Fruit fly (Drosophila melanogaster) whole organism, wandering third instar larva: Measurements from ENCODE around the gene grk.

Source experiments
- Abd-B ChIP-seq: fragments of >200 bp; optimal IDR thresholded peaks from 2 replicates; lab custom pipeline; 2017; ENCODE audit warnings: missing biosample characterization, missing genetic modification characterization
- CG32264 ChIP-seq: fragments of 200-800 bp; sonication (Bioruptor generic); optimal IDR thresholded peaks from 2 replicates; lab custom pipeline; 2016; ENCODE audit warnings: missing biosample characterization, missing genetic modification characterization
- CG9705 ChIP-seq: fragments of 200-800 bp; sonication (Bioruptor generic); optimal IDR thresholded peaks from 2 replicates; lab custom pipeline; 2018; ENCODE audit warnings: missing biosample characterization, mild to moderate bottlenecking, missing genetic modification characterization
- CrebA ChIP-seq: fragments of 200-800 bp; sonication (Bioruptor generic); optimal IDR thresholded peaks from 2 replicates; lab custom pipeline; 2016; ENCODE audit warnings: missing biosample characterization, mild to moderate bottlenecking, missing genetic modification characterization, borderline replicate concordance
- Dfd ChIP-seq: fragments of >200 bp; optimal IDR thresholded peaks from 2 replicates; lab custom pipeline; 2017; ENCODE audit warnings: missing biosample characterization, missing genetic modification characterization
- Dif ChIP-seq: fragments of 200-275, 200-300 bp; sonication (Bioruptor generic); optimal IDR thresholded peaks from 2 replicates; lab custom pipeline; 2018; ENCODE audit warnings: missing biosample characterization, missing genetic modification characterization; ENCODE audit not compliant: partially characterized antibody
- GATAd ChIP-seq: sonication (Bioruptor generic); optimal IDR thresholded peaks from 2 replicates; lab custom pipeline; 2016; ENCODE audit warnings: missing biosample characterization, missing genetic modification characterization
- HLH106 ChIP-seq: fragments of 200-800 bp; optimal IDR thresholded peaks from 3 replicates; lab custom pipeline; 2019; ENCODE audit warnings: missing biosample characterization, mild to moderate bottlenecking, missing genetic modification characterization, moderate library complexity
- Hnf4 ChIP-seq: fragments of 200-800 bp; sonication (Bioruptor generic); optimal IDR thresholded peaks from 2 replicates; lab custom pipeline; 2016; ENCODE audit warnings: missing biosample characterization, mild to moderate bottlenecking, missing genetic modification characterization
- Hr78 ChIP-seq: fragments of >200 bp; optimal IDR thresholded peaks from 2 replicates; lab custom pipeline; 2017; ENCODE audit warnings: missing biosample characterization, missing genetic modification characterization
- Hr83 ChIP-seq: fragments of 200-300 bp; sonication (Bioruptor generic); optimal IDR thresholded peaks from 2 replicates; lab custom pipeline; 2016; ENCODE audit warnings: missing biosample characterization, mild to moderate bottlenecking, missing genetic modification characterization, moderate library complexity; ENCODE audit not compliant: poor library complexity, severe bottlenecking
- Jra ChIP-seq: sonication (Bioruptor generic); optimal IDR thresholded peaks from 2 replicates; lab custom pipeline; 2016; ENCODE audit warnings: missing biosample characterization, missing genetic modification characterization
- Mio ChIP-seq: sonication (Bioruptor generic); optimal IDR thresholded peaks from 2 replicates; lab custom pipeline; 2016; ENCODE audit warnings: missing biosample characterization, missing genetic modification characterization
- Myc ChIP-seq: fragments of >200 bp; optimal IDR thresholded peaks from 2 replicates; lab custom pipeline; 2017
- N ChIP-seq: fragments of >200 bp; optimal IDR thresholded peaks from 2 replicates; lab custom pipeline; 2018; ENCODE audit warnings: missing biosample characterization, missing external identifiers, missing genetic modification characterization
- OdsH ChIP-seq: fragments of 200-800 bp; sonication (Bioruptor generic); optimal IDR thresholded peaks from 2 replicates; lab custom pipeline; 2016; ENCODE audit warnings: missing biosample characterization, mild to moderate bottlenecking, missing genetic modification characterization
- Rel ChIP-seq, 2 experiments: fragments of 200-800 bp; sonication (Bioruptor generic) in 1 of 2; optimal IDR thresholded peaks; 2 replicates in 1 of 2; 3 replicates in 1 of 2; lab custom pipeline; 2016 to 2019; ENCODE audit warnings: mild to moderate bottlenecking in 2 of 2, missing biosample characterization in 2 of 2, missing genetic modification characterization in 2 of 2, moderate library complexity in 1 of 2
- Sp1 ChIP-seq: fragments of 200-800 bp; sonication (Bioruptor generic); optimal IDR thresholded peaks from 3 replicates; lab custom pipeline; 2019; ENCODE audit warnings: missing biosample characterization, mild to moderate bottlenecking, missing genetic modification characterization, moderate library complexity
- Vsx2 ChIP-seq: fragments of 200-300, 225-300 bp; sonication (Bioruptor generic); optimal IDR thresholded peaks from 2 replicates; lab custom pipeline; 2018; ENCODE audit warnings: missing biosample characterization, missing genetic modification characterization; ENCODE audit not compliant: partially characterized antibody
- br ChIP-seq: fragments of 200-800 bp; sonication (Bioruptor generic); optimal IDR thresholded peaks from 2 replicates; lab custom pipeline; 2016; ENCODE audit warnings: missing biosample characterization, missing genetic modification characterization
- brk ChIP-seq: fragments of 200-800 bp; sonication (Bioruptor generic); optimal IDR thresholded peaks from 2 replicates; lab custom pipeline; 2016; ENCODE audit warnings: missing biosample characterization, mild to moderate bottlenecking, missing genetic modification characterization
- dl ChIP-seq, 2 experiments: fragments of 175-275, 200-275 bp in 1 of 2; fragments of 200-275 bp in 1 of 2; sonication (Bioruptor generic); optimal IDR thresholded peaks; lab custom pipeline; 2018; ENCODE audit warnings: mild to moderate bottlenecking in 2 of 2, missing biosample characterization in 2 of 2, missing genetic modification characterization in 2 of 2, moderate library complexity in 2 of 2; ENCODE audit not compliant: partially characterized antibody in 2 of 2, insufficient read depth in 1 of 2
- dmrt93B ChIP-seq: fragments of 200-800 bp; sonication (Bioruptor generic); optimal IDR thresholded peaks from 2 replicates; lab custom pipeline; 2018; ENCODE audit warnings: missing biosample characterization, mild to moderate bottlenecking, missing genetic modification characterization
- dsf ChIP-seq: sonication (Bioruptor generic); optimal IDR thresholded peaks from 2 replicates; lab custom pipeline; 2016; ENCODE audit warnings: missing biosample characterization, missing genetic modification characterization, borderline replicate concordance
- ey ChIP-seq: fragments of 200-800 bp; sonication (Bioruptor generic); optimal IDR thresholded peaks from 2 replicates; lab custom pipeline; 2016; ENCODE audit warnings: missing biosample characterization, missing genetic modification characterization
- foxo ChIP-seq, 2 experiments: fragments of 200-800 bp; sonication (Bioruptor generic); optimal IDR thresholded peaks; 2 replicates in 1 of 2; 3 replicates in 1 of 2; lab custom pipeline; 2016 to 2017; ENCODE audit warnings: missing biosample characterization in 2 of 2, missing genetic modification characterization in 2 of 2
- fru ChIP-seq: fragments of 200-800 bp; sonication (Bioruptor generic); optimal IDR thresholded peaks from 3 replicates; lab custom pipeline; 2016; ENCODE audit warnings: missing biosample characterization, mild to moderate bottlenecking, missing genetic modification characterization
- h ChIP-seq: fragments of 200-800 bp; sonication (Bioruptor generic); optimal IDR thresholded peaks from 3 replicates; lab custom pipeline; 2016; ENCODE audit warnings: missing biosample characterization, mild to moderate bottlenecking, missing genetic modification characterization
- jim ChIP-seq: fragments of 175-275, 200-325 bp; sonication (Bioruptor generic); optimal IDR thresholded peaks from 2 replicates; lab custom pipeline; 2016; ENCODE audit warnings: missing biosample characterization, mild to moderate bottlenecking, missing genetic modification characterization
- lola ChIP-seq: fragments of >200 bp; optimal IDR thresholded peaks from 2 replicates; lab custom pipeline; 2017; ENCODE audit warnings: missing biosample characterization, missing genetic modification characterization
- pan ChIP-seq: fragments of >200 bp; optimal IDR thresholded peaks from 2 replicates; lab custom pipeline; 2017
- psq ChIP-seq: fragments of 200-800 bp; sonication (Bioruptor generic); optimal IDR thresholded peaks from 3 replicates; lab custom pipeline; 2017; ENCODE audit warnings: missing biosample characterization, mild to moderate bottlenecking, missing genetic modification characterization, moderate library complexity
- rgr ChIP-seq: fragments of 200-800 bp; sonication (Bioruptor generic); optimal IDR thresholded peaks from 3 replicates; lab custom pipeline; 2016; ENCODE audit warnings: missing biosample characterization, mild to moderate bottlenecking, missing genetic modification characterization
- sage ChIP-seq: fragments of 200-800 bp; sonication (Bioruptor generic); optimal IDR thresholded peaks from 2 replicates; lab custom pipeline; 2016; ENCODE audit warnings: missing biosample characterization, mild to moderate bottlenecking, missing genetic modification characterization
- sv ChIP-seq: fragments of 200-800 bp; sonication (Bioruptor generic); optimal IDR thresholded peaks from 3 replicates; lab custom pipeline; 2016; ENCODE audit warnings: missing biosample characterization, missing genetic modification characterization
- tai ChIP-seq: sonication (Bioruptor generic); optimal IDR thresholded peaks from 2 replicates; lab custom pipeline; 2016; ENCODE audit warnings: missing biosample characterization, missing genetic modification characterization
- usp ChIP-seq: fragments of >200 bp; optimal IDR thresholded peaks from 2 replicates; lab custom pipeline; 2017; ENCODE audit warnings: missing biosample characterization, missing genetic modification characterization
- woc ChIP-seq: sonication (Bioruptor generic); optimal IDR thresholded peaks from 2 replicates; lab custom pipeline; 2016; ENCODE audit warnings: missing biosample characterization, mild to moderate bottlenecking, missing genetic modification characterization

grk gene

dm6 chr2L:8416350-8417046 is 16.9 kb downstream of the grk start:
- TF ChIP-seq foxo (GFP tag; optimal IDR thresholded peaks at IDR 0.05; lab: Kevin White, UChicago) (peak in 1 of 2 experiments; percentile 84), dl (GFP tag; optimal IDR thresholded peaks at IDR 0.05; lab: Kevin White, UChicago; ENCODE audit: insufficient read depth in 1 of 2, partially characterized antibody in 2 of 2) (peak; percentile 83 to 87), ey (peak; percentile 81), rgr (GFP tag; lab: Kevin White, UChicago) (peak; percentile 71), Hr78 (GFP tag; lab: Kevin White, UChicago) (no peak), fru (GFP tag; lab: Kevin White, UChicago) (peak; percentile 84), Rel (GFP tag; optimal IDR thresholded peaks at IDR 0.05; lab: Kevin White, UChicago) (no peak), Rel (tag; optimal IDR thresholded peaks at IDR 0.05; lab: Kevin White, UChicago) (peak; percentile 52), Jra (GFP tag; lab: Kevin White, UChicago) (peak; percentile 60), Abd-B (GFP tag; lab: Kevin White, UChicago) (no peak), dmrt93B (peak; percentile 35), pan (lab: Kevin White, UChicago) (no peak), CrebA (no peak), HLH106 (tag; lab: Kevin White, UChicago) (peak; percentile 59), jim (GFP tag; lab: Kevin White, UChicago) (no peak), usp (GFP tag; lab: Kevin White, UChicago) (no peak), N (GFP tag; lab: Kevin White, UChicago) (no peak), Mio (no peak), psq (GFP tag; lab: Kevin White, UChicago) (peak; percentile 100), OdsH (GFP tag; lab: Kevin White, UChicago) (peak; percentile 49), tai (no peak), Hnf4 (peak; percentile 79), Vsx2 (GFP tag; lab: Kevin White, UChicago) (peak; percentile 14), sv (GFP tag; lab: Kevin White, UChicago) (no peak), CG32264 (GFP tag; lab: Kevin White, UChicago) (peak; percentile 1), Sp1 (GFP tag; lab: Kevin White, UChicago) (peak; percentile 67), brk (GFP tag; lab: Kevin White, UChicago) (peak; percentile 37), Myc (no peak), sage (GFP tag; lab: Kevin White, UChicago) (peak; percentile 48), Hr83 (no peak), br (peak; percentile 73), dsf (GFP tag; lab: Kevin White, UChicago) (no peak), h (GFP tag; lab: Kevin White, UChicago) (peak; percentile 81), Dif (GFP tag; lab: Kevin White, UChicago) (peak; percentile 77), GATAd (no peak), CG9705 (GFP tag; lab: Kevin White, UChicago) (peak; percentile 36), Dfd (GFP tag; lab: Kevin White, UChicago) (no peak), lola (no peak), woc (GFP tag; lab: Kevin White, UChicago) (peak; percentile 64)

- TF ChIP-seq foxo (GFP tag; optimal IDR thresholded peaks at IDR 0.05; lab: Kevin White, UChicago) (peak in 1 of 2 experiments; percentile 18), Myc (peak; percentile 52), sv (GFP tag; lab: Kevin White, UChicago) (no peak), Hr78 (GFP tag; lab: Kevin White, UChicago) (no peak), usp (GFP tag; lab: Kevin White, UChicago) (no peak), Dfd (GFP tag; lab: Kevin White, UChicago) (no peak), CG32264 (GFP tag; lab: Kevin White, UChicago) (no peak), GATAd (no peak), sage (GFP tag; lab: Kevin White, UChicago) (no peak), Hnf4 (peak; percentile 15), Rel (GFP tag; optimal IDR thresholded peaks at IDR 0.05; lab: Kevin White, UChicago) (no peak), Rel (tag; optimal IDR thresholded peaks at IDR 0.05; lab: Kevin White, UChicago) (peak; percentile 29), fru (GFP tag; lab: Kevin White, UChicago) (peak; percentile 33), dmrt93B (no peak), psq (GFP tag; lab: Kevin White, UChicago) (no peak), Vsx2 (GFP tag; lab: Kevin White, UChicago) (peak; percentile 38), CG9705 (GFP tag; lab: Kevin White, UChicago) (no peak), rgr (GFP tag; lab: Kevin White, UChicago) (peak; percentile 6), OdsH (GFP tag; lab: Kevin White, UChicago) (no peak), tai (no peak), N (GFP tag; lab: Kevin White, UChicago) (no peak), ey (no peak), HLH106 (tag; lab: Kevin White, UChicago) (peak; percentile 49), Jra (GFP tag; lab: Kevin White, UChicago) (peak; percentile 33), brk (GFP tag; lab: Kevin White, UChicago) (no peak), Dif (GFP tag; lab: Kevin White, UChicago) (peak; percentile 54), br (no peak), pan (lab: Kevin White, UChicago) (no peak), woc (GFP tag; lab: Kevin White, UChicago) (peak; percentile 76), Abd-B (GFP tag; lab: Kevin White, UChicago) (no peak), CrebA (no peak), dsf (GFP tag; lab: Kevin White, UChicago) (no peak), dl (GFP tag; optimal IDR thresholded peaks at IDR 0.05; lab: Kevin White, UChicago; ENCODE audit: insufficient read depth in 1 of 2, partially characterized antibody in 2 of 2) (no peak), Mio (no peak), lola (no peak), Sp1 (GFP tag; lab: Kevin White, UChicago) (peak; percentile 37)
Measured at dm6 chr2L:8414887-8415883, 18.2 kb downstream of the grk start, which contains the start of the genes CG13398 and Akap200. Gene CG13398, minus strand, starts transcription at chr2L:8415256. Gene Akap200, plus strand, starts transcription at chr2L:8415690.
